Fruit fly (Drosophila melanogaster): Measurements from ENCODE around the gene ph-p.
A peak's percentile ranks its signal among the peaks of the same experiment; 100 is the strongest.

The ph-p gene

dm6 chrX:2175956-2176469 is 37.8 kb upstream of the ph-p start, which contains the start of gene Cyp4d2:
Gene Cyp4d2, plus strand, starts transcription at chrX:2176006.
- TF ChIP-seq gl (tag; optimal IDR thresholded peaks at IDR 0.05) (no peak), CG10348 (GFP tag; IDR thresholded peaks at IDR 0.05) (no peak), CG34367 (tag; optimal IDR thresholded peaks at IDR 0.05) (no peak), fd96Ca (GFP tag; IDR thresholded peaks at IDR 0.05) (no peak), CG9948 (tag; optimal IDR thresholded peaks at IDR 0.05) (no peak), CG8159 (tag; optimal IDR thresholded peaks at IDR 0.05) (no peak), CG13204 (GFP tag; optimal IDR thresholded peaks at IDR 0.05) (no peak), CG8301 (tag; optimal IDR thresholded peaks at IDR 0.05) (no peak), CG17806 (tag; optimal IDR thresholded peaks at IDR 0.05) (no peak), CG12605 (GFP tag; IDR thresholded peaks at IDR 0.05) (no peak), rn (GFP tag; IDR thresholded peaks at IDR 0.05) (no peak), D1 (tag; optimal IDR thresholded peaks at IDR 0.05) (no peak), Pif1A (GFP tag; optimal IDR thresholded peaks at IDR 0.05) (no peak), CG4496 (GFP tag; IDR thresholded peaks at IDR 0.05) (no peak), CG14655 (GFP tag; optimal IDR thresholded peaks at IDR 0.05) (no peak), Pif1B (GFP tag; optimal IDR thresholded peaks at IDR 0.05) (no peak)

dm6 chrX:2175265-2175795 is 37.2 kb upstream of the ph-p start, which contains the start of gene Cyp4d14:
Gene Cyp4d14, minus strand, starts transcription at chrX:2175315.
- TF ChIP-seq Ets98B (GFP tag; IDR thresholded peaks at IDR 0.05) (no peak), CG13204 (GFP tag; optimal IDR thresholded peaks at IDR 0.05) (no peak), Snoo (tag; optimal IDR thresholded peaks at IDR 0.05) (no peak), CG10348 (GFP tag; IDR thresholded peaks at IDR 0.05) (no peak), fd96Ca (GFP tag; IDR thresholded peaks at IDR 0.05) (no peak), Pif1B (GFP tag; optimal IDR thresholded peaks at IDR 0.05) (no peak), CG8159 (tag; optimal IDR thresholded peaks at IDR 0.05) (no peak)

DNA sequence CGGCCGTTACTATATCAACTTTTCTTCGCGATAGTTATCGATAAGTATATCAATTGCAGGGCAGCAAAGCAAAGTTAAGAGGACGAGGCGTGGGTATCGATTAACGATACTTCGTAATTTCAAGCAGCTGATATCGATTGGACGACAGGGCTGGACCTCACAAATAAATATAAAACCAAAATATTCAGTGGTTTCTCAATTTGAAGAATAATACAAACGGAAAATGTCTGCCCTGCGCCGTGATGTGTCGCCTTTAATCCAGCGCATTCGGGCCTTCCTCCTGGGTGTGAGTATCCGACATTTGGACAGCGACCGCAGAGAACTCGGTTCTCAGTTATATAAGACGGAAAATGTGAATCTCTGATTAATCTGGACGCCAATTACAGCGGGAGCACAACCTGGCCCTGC is 34.3 kb upstream of the ph-p start, which contains the start of gene ND-B14.5A:
Gene ND-B14.5A (plus strand): TSS at position 107 of the 408 bp plus-strand sequence.
- no peak for TF ChIP-seq CG8301 (tag; optimal IDR thresholded peaks at IDR 0.05)
- no peak for TF ChIP-seq fd96Ca (GFP tag; IDR thresholded peaks at IDR 0.05)
- no peak for TF ChIP-seq D1 (tag; optimal IDR thresholded peaks at IDR 0.05)
- 0 out of 3 replicates have a peak, but pooled peaks have one; percentile 18 for TF ChIP-seq CG4496 (GFP tag; IDR thresholded peaks at IDR 0.05)
- TF ChIP-seq CG15710 (tag; optimal IDR thresholded peaks at IDR 0.05) = no peak
- TF ChIP-seq EcR (GFP tag; optimal IDR thresholded peaks at IDR 0.05) = no peak
- no peak for TF ChIP-seq CG12605 (GFP tag; IDR thresholded peaks at IDR 0.05)

DNA sequence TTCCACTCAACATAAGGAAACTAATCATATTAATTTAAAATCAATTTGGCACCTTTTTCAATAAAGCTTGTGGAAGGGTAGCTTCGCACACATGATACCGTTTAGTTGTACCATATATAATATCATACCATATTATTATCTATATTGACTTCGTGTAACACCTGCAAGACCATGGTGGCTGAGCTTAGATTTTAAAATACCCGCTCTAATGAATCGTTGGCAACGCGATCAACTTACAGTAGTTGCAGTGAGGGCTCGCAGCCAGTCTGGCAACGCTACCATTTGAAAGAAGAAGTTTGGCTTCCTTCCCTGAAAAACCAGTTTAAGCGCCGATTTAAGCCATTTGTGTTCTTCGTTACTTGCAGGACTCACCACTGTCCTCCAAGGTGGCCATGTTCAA is 32.3 kb upstream of the ph-p start:
- TF ChIP-seq rn (GFP tag; IDR thresholded peaks at IDR 0.05) (no peak), CG14655 (GFP tag; optimal IDR thresholded peaks at IDR 0.05) (no peak), CG4496 (GFP tag; IDR thresholded peaks at IDR 0.05) (no peak), Pif1B (GFP tag; optimal IDR thresholded peaks at IDR 0.05) (no peak), CG8159 (tag; optimal IDR thresholded peaks at IDR 0.05) (no peak), Pif1A (GFP tag; optimal IDR thresholded peaks at IDR 0.05) (no peak), Snoo (tag; optimal IDR thresholded peaks at IDR 0.05) (no peak), CG34367 (tag; optimal IDR thresholded peaks at IDR 0.05) (no peak), Ets98B (GFP tag; IDR thresholded peaks at IDR 0.05) (no peak), CG32121 (GFP tag; IDR thresholded peaks at IDR 0.05) (no peak), fd96Ca (GFP tag; IDR thresholded peaks at IDR 0.05) (no peak)

dm6 chrX:2168485-2169199 is 30.5 kb upstream of the ph-p start:
- TF ChIP-seq CG32121 (GFP tag; IDR thresholded peaks at IDR 0.05) (peak; percentile 62), CG10348 (GFP tag; IDR thresholded peaks at IDR 0.05) (no peak)

DNA sequence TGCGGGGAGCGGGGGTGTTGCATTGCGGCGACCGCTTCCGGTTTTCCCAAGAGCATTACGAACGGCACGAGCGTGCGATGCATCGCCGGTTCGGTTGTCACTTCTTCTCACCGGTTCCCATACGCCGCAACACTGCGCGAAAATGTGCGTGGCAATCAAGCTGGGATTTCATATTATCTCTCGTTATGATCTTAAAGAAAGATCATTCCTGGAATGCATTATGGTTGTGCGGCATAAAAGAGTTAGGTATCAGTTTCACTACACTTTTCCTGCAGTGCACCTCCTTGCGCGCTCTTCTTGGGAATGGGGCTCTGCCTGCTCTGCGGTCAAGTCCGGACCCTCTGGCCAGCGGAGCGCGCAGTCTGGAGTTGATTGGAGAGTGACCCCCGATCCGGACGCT is 28.0 kb upstream of the ph-p start:
- peak; percentile 85 for TF ChIP-seq Ets98B (GFP tag; IDR thresholded peaks at IDR 0.05)
- TF ChIP-seq Pif1B (GFP tag; optimal IDR thresholded peaks at IDR 0.05) = no peak
- TF ChIP-seq CG32121 (GFP tag; IDR thresholded peaks at IDR 0.05) = peak; percentile 69
- TF ChIP-seq CG15710 (tag; optimal IDR thresholded peaks at IDR 0.05) = no peak
- TF ChIP-seq rn (GFP tag; IDR thresholded peaks at IDR 0.05) = peak; percentile 49; the same call in 1 of the 2 replicates
- TF ChIP-seq CG12605 (GFP tag; IDR thresholded peaks at IDR 0.05) = peak; percentile 64
- TF ChIP-seq fd96Ca (GFP tag; IDR thresholded peaks at IDR 0.05) = peak; percentile 87
- peak; percentile 80 for TF ChIP-seq CG8301 (tag; optimal IDR thresholded peaks at IDR 0.05)
- TF ChIP-seq CG10348 (GFP tag; IDR thresholded peaks at IDR 0.05) = 0 out of 2 replicates have a peak, but pooled peaks have one; percentile 47
- no peak for TF ChIP-seq D1 (tag; optimal IDR thresholded peaks at IDR 0.05)
- TF ChIP-seq CG4496 (GFP tag; IDR thresholded peaks at IDR 0.05) = peak; percentile 90

DNA sequence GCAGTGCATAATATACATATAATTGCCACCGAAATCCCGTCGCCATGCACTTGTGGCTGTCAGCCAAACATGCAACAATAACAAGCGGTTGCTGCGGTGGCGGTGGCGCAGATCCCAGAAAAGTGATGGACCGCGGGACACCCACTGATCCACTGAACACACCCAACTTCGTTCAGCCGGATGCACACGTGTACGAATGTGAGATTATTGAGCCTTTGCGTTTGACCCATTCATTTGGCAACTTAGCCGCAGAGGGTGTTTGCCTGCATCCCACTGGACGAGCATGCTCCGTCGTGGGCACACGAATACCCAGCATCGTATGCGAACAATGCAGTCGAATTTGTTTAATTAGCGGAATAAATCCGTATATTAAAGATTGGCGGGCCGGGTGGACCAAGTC is 27.2 kb upstream of the ph-p start:
- TF ChIP-seq CG10348 (GFP tag; IDR thresholded peaks at IDR 0.05) = peak; percentile 36; the same call in 1 of the 2 replicates
- TF ChIP-seq CG13204 (GFP tag; optimal IDR thresholded peaks at IDR 0.05) = no peak
- TF ChIP-seq CG12605 (GFP tag; IDR thresholded peaks at IDR 0.05) = 0 out of 2 replicates have a peak, but pooled peaks have one; percentile 15
- peak; percentile 79 for TF ChIP-seq CG4496 (GFP tag; IDR thresholded peaks at IDR 0.05)
- TF ChIP-seq Ets98B (GFP tag; IDR thresholded peaks at IDR 0.05) = peak; percentile 81
- no peak for TF ChIP-seq CG14655 (GFP tag; optimal IDR thresholded peaks at IDR 0.05)
- TF ChIP-seq gl (tag; optimal IDR thresholded peaks at IDR 0.05) = no peak
- no peak for TF ChIP-seq CG15710 (tag; optimal IDR thresholded peaks at IDR 0.05)
- no peak for TF ChIP-seq Pif1A (GFP tag; optimal IDR thresholded peaks at IDR 0.05)
- peak; percentile 80 for TF ChIP-seq fd96Ca (GFP tag; IDR thresholded peaks at IDR 0.05)
- no peak for TF ChIP-seq Pif1B (GFP tag; optimal IDR thresholded peaks at IDR 0.05)
- no peak for TF ChIP-seq rn (GFP tag; IDR thresholded peaks at IDR 0.05)
- peak; percentile 16 for TF ChIP-seq CG8301 (tag; optimal IDR thresholded peaks at IDR 0.05)
- no peak for TF ChIP-seq CG34367 (tag; optimal IDR thresholded peaks at IDR 0.05)
- peak; percentile 82 for TF ChIP-seq CG32121 (GFP tag; IDR thresholded peaks at IDR 0.05)

Data from whole organism, pupa.